Fruit fly (Drosophila melanogaster) whole organism, embryonic: ENCODE measurements around the gene Sap130.

ENCODE experiments used
- Antp ChIP-seq: fragments of 200-800 bp; sonication (Bioruptor generic); optimal IDR thresholded peaks from 3 replicates; lab custom pipeline; 2016; ENCODE audit warnings: missing biosample characterization, missing genetic modification characterization
- Atf3 ChIP-seq: fragments of 200-800 bp; sonication (Bioruptor generic); optimal IDR thresholded peaks from 3 replicates; lab custom pipeline; 2016; ENCODE audit warnings: missing biosample characterization, missing genetic modification characterization
- Blimp-1 ChIP-seq: fragments of 200-800 bp; sonication (Bioruptor generic); optimal IDR thresholded peaks from 3 replicates; lab custom pipeline; 2018; ENCODE audit warnings: missing biosample characterization, missing genetic modification characterization, mild to moderate bottlenecking, moderate library complexity, missing genetic modification reagents
- CG10431 ChIP-seq: fragments of 200-800 bp; sonication (Bioruptor generic); optimal IDR thresholded peaks from 3 replicates; lab custom pipeline; 2018; ENCODE audit warnings: missing biosample characterization, mild to moderate bottlenecking, missing genetic modification characterization
- CG14667 ChIP-seq: fragments of 200-800 bp; sonication (Bioruptor generic); IDR thresholded peaks from 2 replicates; pipeline ENCODE4 v1.3.6; 2022; ENCODE audit warnings: missing biosample characterization, missing genetic modification characterization
- CG17385 ChIP-seq: fragments of 200-800 bp; sonication (Bioruptor generic); optimal IDR thresholded peaks from 3 replicates; lab custom pipeline; 2018; ENCODE audit warnings: missing biosample characterization, mild to moderate bottlenecking, missing genetic modification characterization
- CG32532 ChIP-seq: fragments of 200-800 bp; sonication (Bioruptor generic); IDR thresholded peaks from 2 replicates; pipeline ENCODE4 v1.3.6; 2022; ENCODE audit warnings: missing biosample characterization, missing genetic modification characterization
- CG34224 ChIP-seq: fragments of 200-800 bp; sonication (Bioruptor generic); IDR thresholded peaks from 3 replicates; pipeline ENCODE4 v1.3.6; 2022; ENCODE audit warnings: missing biosample characterization, missing genetic modification characterization; ENCODE audit not compliant: partially characterized antibody
- CG3995 ChIP-seq: fragments of 200-800 bp; sonication (Bioruptor generic); optimal IDR thresholded peaks from 3 replicates; lab custom pipeline; 2016; ENCODE audit warnings: missing biosample characterization, missing genetic modification characterization
- CG4282 ChIP-seq: fragments of 200-800 bp; sonication (Bioruptor generic); optimal IDR thresholded peaks from 2 replicates; lab custom pipeline; 2016; ENCODE audit warnings: missing biosample characterization, missing genetic modification characterization
- CG4328 ChIP-seq: fragments of 200-800 bp; sonication (Bioruptor generic); optimal IDR thresholded peaks from 3 replicates; lab custom pipeline; 2017; ENCODE audit warnings: missing biosample characterization, missing genetic modification reagents, missing genetic modification characterization
- CG9797 ChIP-seq: fragments of 200-800 bp; sonication (Bioruptor generic); optimal IDR thresholded peaks from 3 replicates; lab custom pipeline; 2018; ENCODE audit warnings: missing biosample characterization, mild to moderate bottlenecking, missing genetic modification characterization
- Camta ChIP-seq: fragments of 200-800 bp; sonication (Bioruptor generic); optimal IDR thresholded peaks from 2 replicates; lab custom pipeline; 2016; ENCODE audit warnings: missing biosample characterization, missing genetic modification characterization
- D ChIP-seq, 2 experiments: fragments of 200-800 bp in 1 of 2; fragments of >200 bp in 1 of 2; sonication (Bioruptor generic) in 1 of 2; optimal IDR thresholded peaks; 2 replicates in 1 of 2; 3 replicates in 1 of 2; lab custom pipeline; 2017; ENCODE audit warnings: mild to moderate bottlenecking in 1 of 2, missing biosample characterization in 1 of 2, missing genetic modification characterization in 1 of 2, missing genetic modification reagents in 1 of 2
- Doc3 ChIP-seq: fragments of 200-800 bp; sonication (Bioruptor generic); IDR thresholded peaks from 3 replicates; pipeline ENCODE4 v1.3.6; 2022; ENCODE audit warnings: missing biosample characterization, missing genetic modification characterization; ENCODE audit not compliant: partially characterized antibody
- E2f2 ChIP-seq: fragments of 200-800 bp; sonication (Bioruptor generic); IDR thresholded peaks from 2 replicates; pipeline ENCODE4 v1.3.6; 2022; ENCODE audit warnings: missing biosample characterization, missing genetic modification characterization
- Eip74EF ChIP-seq, 2 experiments: fragments of 200-800 bp in 1 of 2; fragments of >200 bp in 1 of 2; sonication (Bioruptor generic) in 1 of 2; optimal IDR thresholded peaks; 2 replicates each; lab custom pipeline; 2017 to 2019; ENCODE audit warnings: missing biosample characterization in 2 of 2, missing genetic modification characterization in 2 of 2, mild to moderate bottlenecking in 1 of 2, moderate library complexity in 1 of 2
- Fer3 ChIP-seq: fragments of 200-800 bp; sonication (Bioruptor generic); optimal IDR thresholded peaks from 2 replicates; lab custom pipeline; 2018; ENCODE audit warnings: missing biosample characterization, mild to moderate bottlenecking, missing genetic modification characterization, moderate library complexity
- Gug ChIP-seq: fragments of 200-800 bp; sonication (Bioruptor generic); IDR thresholded peaks from 4 replicates; pipeline ENCODE4 v1.3.6; 2022; ENCODE audit warnings: missing biosample characterization, missing genetic modification characterization
- HHEX ChIP-seq: fragments of 200-800 bp; sonication (Bioruptor generic); optimal IDR thresholded peaks from 3 replicates; lab custom pipeline; 2017; ENCODE audit warnings: missing biosample characterization, mild to moderate bottlenecking, missing genetic modification characterization, missing genetic modification reagents
- Hand ChIP-seq: fragments of 200-800 bp; sonication (Bioruptor generic); optimal IDR thresholded peaks from 2 replicates; lab custom pipeline; 2017; ENCODE audit warnings: mild to moderate bottlenecking, missing biosample characterization, missing genetic modification reagents, missing genetic modification characterization
- Mrtf ChIP-seq: fragments of 200-800 bp; sonication (Bioruptor generic); IDR thresholded peaks from 3 replicates; pipeline ENCODE4 v1.3.6; 2022; ENCODE audit warnings: missing biosample characterization, missing genetic modification characterization
- NFAT ChIP-seq: fragments of 200-800 bp; sonication (Bioruptor generic); IDR thresholded peaks from 2 replicates; pipeline ENCODE4 v1.3.6; 2022; ENCODE audit warnings: missing biosample characterization, missing genetic modification characterization
- Nf-YA ChIP-seq: fragments of 200-800 bp; sonication (Bioruptor generic); IDR thresholded peaks from 2 replicates; pipeline ENCODE4 v1.3.6; 2022; ENCODE audit warnings: missing biosample characterization, missing genetic modification characterization
- Rfx ChIP-seq: fragments of 200-800 bp; sonication (Bioruptor generic); IDR thresholded peaks from 2 replicates; pipeline ENCODE4 v1.3.6; 2022; ENCODE audit warnings: missing biosample characterization, missing genetic modification characterization
- bcd ChIP-seq: fragments of 200-800 bp; sonication (Bioruptor generic); optimal IDR thresholded peaks from 2 replicates; lab custom pipeline; 2017; ENCODE audit warnings: missing biosample characterization, mild to moderate bottlenecking, missing genetic modification characterization
- cad ChIP-seq: fragments of >200 bp; optimal IDR thresholded peaks from 2 replicates; lab custom pipeline; 2017; ENCODE audit warnings: missing biosample characterization, missing genetic modification characterization
- caup ChIP-seq: fragments of 200-800 bp; sonication (Bioruptor generic); optimal IDR thresholded peaks from 3 replicates; lab custom pipeline; 2017; ENCODE audit warnings: missing biosample characterization, mild to moderate bottlenecking, missing genetic modification characterization, moderate library complexity; ENCODE audit not compliant: severe bottlenecking
- crp ChIP-seq, 2 experiments: fragments of 200-800 bp; sonication (Bioruptor generic); optimal IDR thresholded peaks; 2 replicates in 1 of 2; 3 replicates in 1 of 2; lab custom pipeline; 2017; ENCODE audit warnings: missing biosample characterization in 2 of 2, missing genetic modification characterization in 2 of 2, mild to moderate bottlenecking in 1 of 2, moderate library complexity in 1 of 2
- gfzf ChIP-seq: fragments of 200-800 bp; sonication (Bioruptor generic); optimal IDR thresholded peaks from 2 replicates; lab custom pipeline; 2016; ENCODE audit warnings: missing biosample characterization, mild to moderate bottlenecking, missing genetic modification characterization, moderate library complexity
- grau ChIP-seq: fragments of 200-800 bp; optimal IDR thresholded peaks from 3 replicates; lab custom pipeline; 2019; ENCODE audit warnings: missing biosample characterization, mild to moderate bottlenecking, missing genetic modification characterization, moderate library complexity
- gro ChIP-seq: fragments of 200-800 bp; sonication (Bioruptor generic); optimal IDR thresholded peaks from 2 replicates; lab custom pipeline; 2016; ENCODE audit warnings: missing biosample characterization, missing genetic modification characterization
- ham ChIP-seq: fragments of 200-800 bp; sonication (Bioruptor generic); IDR thresholded peaks from 2 replicates; pipeline ENCODE4 v1.3.6; 2022; ENCODE audit warnings: missing biosample characterization, missing genetic modification characterization
- insv ChIP-seq, 2 experiments: fragments of 200-800 bp; sonication (Bioruptor generic); optimal IDR thresholded peaks; 3 replicates each; lab custom pipeline; 2016 to 2018; ENCODE audit warnings: missing biosample characterization in 2 of 2, missing genetic modification characterization in 2 of 2
- otp ChIP-seq: fragments of 200-800 bp; sonication (Bioruptor generic); IDR thresholded peaks from 3 replicates; pipeline ENCODE4, ENCODE4 v1.3.6; 2022; ENCODE audit warnings: missing biosample characterization, missing genetic modification characterization
- p53 ChIP-seq: fragments of 200-800 bp; sonication (Bioruptor generic); optimal IDR thresholded peaks from 2 replicates; lab custom pipeline; 2016; ENCODE audit warnings: missing biosample characterization, missing genetic modification characterization
- pnt ChIP-seq: fragments of 200-800 bp; sonication (Bioruptor generic); optimal IDR thresholded peaks from 3 replicates; lab custom pipeline; 2016; ENCODE audit warnings: missing biosample characterization, missing genetic modification characterization
- pzg ChIP-seq: fragments of 200-800 bp; sonication (Bioruptor generic); optimal IDR thresholded peaks from 3 replicates; lab custom pipeline; 2018; ENCODE audit warnings: missing biosample characterization, mild to moderate bottlenecking, missing genetic modification characterization, moderate library complexity
- rib ChIP-seq: fragments of 200-800 bp; sonication (Bioruptor generic); IDR thresholded peaks from 2 replicates; pipeline ENCODE4 v1.3.6; 2022; ENCODE audit warnings: missing biosample characterization, missing genetic modification characterization
- salm ChIP-seq: fragments of 200-800 bp; sonication (Bioruptor generic); optimal IDR thresholded peaks from 2 replicates; lab custom pipeline; 2018; ENCODE audit warnings: missing biosample characterization, mild to moderate bottlenecking, missing genetic modification characterization
- sc ChIP-seq, 3 experiments: fragments of >200 bp in 2 of 3; fragments of 200-800 bp in 1 of 3; sonication (Bioruptor generic) in 1 of 3; optimal IDR thresholded peaks; 2 replicates in 2 of 3; 3 replicates in 1 of 3; lab custom pipeline; 2017; ENCODE audit warnings: mild to moderate bottlenecking in 1 of 3, missing biosample characterization in 1 of 3, missing genetic modification characterization in 1 of 3, missing genetic modification reagents in 1 of 3
- slou ChIP-seq: fragments of 200-800 bp; sonication (Bioruptor generic); optimal IDR thresholded peaks from 3 replicates; lab custom pipeline; 2016; ENCODE audit warnings: missing biosample characterization, missing genetic modification characterization
- so ChIP-seq: fragments of 200-800 bp; sonication (Bioruptor generic); IDR thresholded peaks from 3 replicates; pipeline ENCODE4 v1.3.6; 2022; ENCODE audit warnings: missing biosample characterization, missing genetic modification characterization
- stwl ChIP-seq: fragments of 200-800 bp; sonication (Bioruptor generic); optimal IDR thresholded peaks from 3 replicates; lab custom pipeline; 2018; ENCODE audit warnings: missing biosample characterization, mild to moderate bottlenecking, missing genetic modification characterization, moderate library complexity
- sug ChIP-seq: fragments of 200-800 bp; optimal IDR thresholded peaks from 2 replicates; lab custom pipeline; 2019; ENCODE audit warnings: missing biosample characterization, mild to moderate bottlenecking, missing genetic modification characterization, moderate library complexity
- tap ChIP-seq: fragments of 200-800 bp; optimal IDR thresholded peaks from 3 replicates; lab custom pipeline; 2019; ENCODE audit warnings: missing biosample characterization, mild to moderate bottlenecking, missing genetic modification characterization, moderate library complexity
- tgo ChIP-seq: fragments of 200-800 bp; sonication (Bioruptor generic); IDR thresholded peaks from 3 replicates; pipeline ENCODE4 v1.3.6; 2022; ENCODE audit warnings: missing biosample characterization, missing genetic modification characterization
- wdn ChIP-seq: fragments of 200-800 bp; sonication (Bioruptor generic); IDR thresholded peaks from 2 replicates; pipeline ENCODE4 v1.3.6; 2022; ENCODE audit warnings: missing biosample characterization, missing genetic modification characterization
- zfh1 ChIP-seq: fragments of 200-800 bp; sonication (Bioruptor generic); IDR thresholded peaks from 3 replicates; pipeline ENCODE4 v1.3.6; 2022; ENCODE audit warnings: missing biosample characterization, missing genetic modification characterization

Sap130 gene

dm6 chr3L:12804730-12805170 lies 952 bp upstream of the Sap130 start, which contains the start of gene Atg1 (continued):
- peak; percentile 27 for TF ChIP-seq Hand
- TF ChIP-seq Fer3 (tag; lab: Kevin White, UChicago), result no peak
- no peak for TF ChIP-seq p53
- no peak for TF ChIP-seq Doc3
- TF ChIP-seq wdn (GFP tag; lab: Robert Waterston, UW), result no peak
- TF ChIP-seq so, result 0 out of 3 replicates have a peak, but pooled peaks have one; percentile 42
- no peak for TF ChIP-seq crp (GFP tag; optimal IDR thresholded peaks at IDR 0.05; lab: Kevin White, UChicago)
- peak; percentile 45; the same call in 1 of the 3 replicates for TF ChIP-seq CG34224
- 0 out of 2 replicates have a peak, but pooled peaks have one; percentile 20 for TF ChIP-seq rib (GFP tag; lab: Robert Waterston, UW)
- no peak for TF ChIP-seq CG17385 (GFP tag; lab: Kevin White, UChicago)
- TF ChIP-seq grau (tag; lab: Kevin White, UChicago), result no peak
- peak; percentile 48; the same call in 1 of the 2 replicates for TF ChIP-seq Rfx (GFP tag; lab: Robert Waterston, UW)
- TF ChIP-seq CG32532, result peak; percentile 13; the same call in 1 of the 2 replicates
- TF ChIP-seq tgo (GFP tag; lab: Robert Waterston, UW), result no peak
- TF ChIP-seq tap (tag; lab: Kevin White, UChicago), result no peak
- TF ChIP-seq ham (GFP tag; lab: Robert Waterston, UW), result no peak
- no peak for TF ChIP-seq Atf3 (GFP tag; lab: Kevin White, UChicago)
- peak in 1 of 2 experiments; percentile 19 for TF ChIP-seq insv (GFP tag; optimal IDR thresholded peaks at IDR 0.05; lab: Kevin White, UChicago)
- peak; percentile 1 for TF ChIP-seq stwl
- TF ChIP-seq pnt (GFP tag; lab: Kevin White, UChicago), result no peak
- TF ChIP-seq CG14667 (GFP tag; lab: Robert Waterston, UW), result no peak
- TF ChIP-seq zfh1 (GFP tag; lab: Robert Waterston, UW), result 0 out of 3 replicates have a peak, but pooled peaks have one; percentile 7
- TF ChIP-seq otp, result no peak; the same call in 2 of the 3 replicates
- no peak for TF ChIP-seq sc (optimal IDR thresholded peaks at IDR 0.05; lab: Kevin White, UChicago)
- TF ChIP-seq sc (GFP tag; optimal IDR thresholded peaks at IDR 0.05; lab: Kevin White, UChicago), result no peak
- TF ChIP-seq D (optimal IDR thresholded peaks at IDR 0.05; lab: Kevin White, UChicago), result no peak
- no peak for TF ChIP-seq D (GFP tag; optimal IDR thresholded peaks at IDR 0.05; lab: Kevin White, UChicago)
- no peak for TF ChIP-seq Nf-YA
- peak in 1 of 2 experiments; percentile 18 for TF ChIP-seq Eip74EF (GFP tag; optimal IDR thresholded peaks at IDR 0.05; lab: Kevin White, UChicago)
- TF ChIP-seq Gug (GFP tag; lab: Robert Waterston, UW), result no peak
- no peak for TF ChIP-seq slou
- no peak for TF ChIP-seq Antp
- TF ChIP-seq sug, result no peak
- TF ChIP-seq pzg (GFP tag; lab: Kevin White, UChicago), result peak; percentile 62
- peak; percentile 6 for TF ChIP-seq CG3995 (GFP tag; lab: Kevin White, UChicago)
- TF ChIP-seq CG10431 (GFP tag; lab: Kevin White, UChicago), result no peak
- peak; percentile 37; the same call in 1 of the 2 replicates for TF ChIP-seq NFAT (GFP tag; lab: Robert Waterston, UW)
- TF ChIP-seq gfzf (GFP tag; lab: Kevin White, UChicago), result peak; percentile 74
- TF ChIP-seq gro (GFP tag; lab: Kevin White, UChicago), result peak; percentile 20
- peak; percentile 12 for TF ChIP-seq salm (tag; lab: Kevin White, UChicago)
- TF ChIP-seq CG4328 (GFP tag; lab: Kevin White, UChicago), result no peak
- peak; percentile 17 for TF ChIP-seq CG4282 (GFP tag; lab: Kevin White, UChicago)
- peak; percentile 69 for TF ChIP-seq CG9797 (GFP tag; lab: Kevin White, UChicago)
- TF ChIP-seq bcd (GFP tag; lab: Kevin White, UChicago), result no peak
- TF ChIP-seq HHEX (GFP tag; lab: Kevin White, UChicago), result peak; percentile 12
- peak; percentile 16; the same call in 1 of the 2 replicates for TF ChIP-seq E2f2 (GFP tag; lab: Robert Waterston, UW)
- peak; percentile 46 for TF ChIP-seq caup
- no peak for TF ChIP-seq Blimp-1 (GFP tag; lab: Kevin White, UChicago)
- TF ChIP-seq cad (GFP tag; lab: Kevin White, UChicago), result no peak
- no peak for TF ChIP-seq Mrtf (GFP tag; lab: Robert Waterston, UW)
- no peak for TF ChIP-seq Camta (GFP tag; lab: Kevin White, UChicago)
